Worm (Caenorhabditis elegans): ENCODE data around the gene W02H3.1.
A peak's percentile ranks its signal among the peaks of the same experiment; 100 is the strongest.

The W02H3.1 gene

DNA sequence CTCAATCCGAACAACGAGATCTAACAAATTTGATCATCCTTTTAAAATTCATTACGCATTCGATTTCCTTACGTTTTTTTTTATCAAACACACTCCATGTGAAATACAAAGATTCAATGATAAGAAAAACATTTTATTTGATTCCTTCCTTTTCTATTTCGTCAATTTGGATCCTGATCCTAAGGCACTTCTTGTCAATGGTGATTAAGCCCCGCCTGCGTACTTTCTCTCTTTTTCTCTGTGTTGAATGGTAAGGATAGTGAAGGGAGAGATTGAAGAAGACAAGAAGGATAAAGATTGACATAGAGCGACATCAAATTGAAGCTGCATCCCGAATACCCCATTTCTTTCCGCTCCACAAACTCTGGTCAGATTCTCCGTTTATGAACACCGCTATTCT is 3.9 kb upstream of the W02H3.1 start, which contains the start of gene grd-1:
Gene grd-1, plus strand, starts transcription at position 241 of the 400 bp plus-strand sequence.
- no peak for TF ChIP-seq him-1 (tag; optimal IDR thresholded peaks at IDR 0.05)
- TF ChIP-seq dao-5 (tag; optimal IDR thresholded peaks at IDR 0.05), result no peak
- no peak for TF ChIP-seq W03F9.2 (tag; optimal IDR thresholded peaks at IDR 0.05)

DNA sequence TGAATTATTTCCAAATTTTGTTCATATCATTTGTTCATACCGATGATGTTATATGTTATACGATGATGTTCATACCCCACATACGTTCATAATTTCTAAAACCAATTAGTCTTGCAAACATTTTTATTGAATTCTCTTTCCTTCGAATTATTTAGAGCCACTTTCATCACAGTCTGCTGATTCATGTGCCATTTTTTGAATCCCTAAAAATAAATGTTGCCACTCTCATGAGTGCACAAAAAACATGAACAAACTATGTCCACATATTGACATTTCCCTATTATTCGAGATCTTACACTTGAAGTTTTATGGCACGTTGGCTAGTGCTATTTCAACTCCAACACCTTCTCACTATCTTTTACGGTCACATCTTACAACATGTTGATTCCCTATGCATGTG is 1.8 kb upstream of the W02H3.1 start, which contains the start of gene clc-17:
Gene clc-17, plus strand, starts transcription at position 301 of the 400 bp plus-strand sequence.
- TF ChIP-seq him-1 (tag; optimal IDR thresholded peaks at IDR 0.05), result no peak
- TF ChIP-seq W03F9.2 (tag; optimal IDR thresholded peaks at IDR 0.05), result no peak
- TF ChIP-seq dao-5 (tag; optimal IDR thresholded peaks at IDR 0.05), result no peak

DNA sequence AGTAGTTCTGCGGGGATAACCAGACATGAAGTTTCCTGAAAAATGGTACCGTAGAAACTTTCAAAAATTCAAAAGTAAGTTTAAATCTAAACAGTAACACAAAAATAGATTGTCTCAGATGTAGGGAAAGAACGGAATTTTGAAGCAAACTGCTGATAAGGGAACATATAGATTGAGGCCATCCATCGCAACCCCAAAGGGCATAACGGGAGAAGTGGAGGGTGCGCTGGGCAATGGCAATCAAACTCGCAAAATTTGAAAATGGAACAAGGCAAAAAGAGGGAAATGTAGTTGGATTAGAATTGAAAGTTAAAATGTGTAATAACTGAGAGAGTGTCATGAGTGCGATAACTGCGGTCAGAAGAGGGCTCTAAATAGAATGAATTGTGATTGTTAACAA is 2.1 kb downstream of the W02H3.1 start:
- TF ChIP-seq him-1 (tag; optimal IDR thresholded peaks at IDR 0.05) (no peak), dao-5 (tag; optimal IDR thresholded peaks at IDR 0.05) (no peak), W03F9.2 (tag; optimal IDR thresholded peaks at IDR 0.05) (no peak)

ce11 chrX:11098086-11098485 is 7.2 kb downstream of the W02H3.1 start, which contains the start of gene W02H3.3:
W02H3.3 (minus strand) TSS chrX:11098186.
- TF ChIP-seq W03F9.2 (tag; optimal IDR thresholded peaks at IDR 0.05), result no peak
- TF ChIP-seq him-1 (tag; optimal IDR thresholded peaks at IDR 0.05), result no peak
- no peak for TF ChIP-seq dao-5 (tag; optimal IDR thresholded peaks at IDR 0.05)

DNA sequence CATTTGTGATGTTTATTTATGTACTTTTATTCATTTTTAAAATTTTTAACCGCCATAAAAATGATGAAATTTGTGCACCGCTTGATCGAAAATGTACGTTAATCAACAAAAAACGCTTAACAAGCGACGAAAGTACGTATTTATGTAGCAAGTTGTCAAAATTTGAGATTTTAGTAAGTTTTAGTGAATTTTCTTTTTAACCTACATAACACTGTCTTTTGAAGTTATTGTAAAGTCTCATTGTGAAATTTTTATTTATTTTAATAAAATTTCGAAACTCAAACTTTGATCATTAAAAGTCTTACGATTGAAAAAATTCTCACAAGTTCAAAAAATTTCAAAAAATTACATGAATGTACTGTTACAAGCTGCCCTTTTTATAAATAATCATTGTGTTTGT is 7.9 kb downstream of the W02H3.1 start:
- TF ChIP-seq dao-5 (tag; optimal IDR thresholded peaks at IDR 0.05) (no peak), W03F9.2 (tag; optimal IDR thresholded peaks at IDR 0.05) (no peak), him-1 (tag; optimal IDR thresholded peaks at IDR 0.05) (no peak)

- TF ChIP-seq W03F9.2 (tag; optimal IDR thresholded peaks at IDR 0.05) (peak; percentile 30), dao-5 (tag; optimal IDR thresholded peaks at IDR 0.05) (peak; percentile 74), him-1 (tag; optimal IDR thresholded peaks at IDR 0.05) (peak; percentile 92)
These were observed 9.8 kb downstream of the W02H3.1 start for ce11 chrX:11095480-11095879.

DNA sequence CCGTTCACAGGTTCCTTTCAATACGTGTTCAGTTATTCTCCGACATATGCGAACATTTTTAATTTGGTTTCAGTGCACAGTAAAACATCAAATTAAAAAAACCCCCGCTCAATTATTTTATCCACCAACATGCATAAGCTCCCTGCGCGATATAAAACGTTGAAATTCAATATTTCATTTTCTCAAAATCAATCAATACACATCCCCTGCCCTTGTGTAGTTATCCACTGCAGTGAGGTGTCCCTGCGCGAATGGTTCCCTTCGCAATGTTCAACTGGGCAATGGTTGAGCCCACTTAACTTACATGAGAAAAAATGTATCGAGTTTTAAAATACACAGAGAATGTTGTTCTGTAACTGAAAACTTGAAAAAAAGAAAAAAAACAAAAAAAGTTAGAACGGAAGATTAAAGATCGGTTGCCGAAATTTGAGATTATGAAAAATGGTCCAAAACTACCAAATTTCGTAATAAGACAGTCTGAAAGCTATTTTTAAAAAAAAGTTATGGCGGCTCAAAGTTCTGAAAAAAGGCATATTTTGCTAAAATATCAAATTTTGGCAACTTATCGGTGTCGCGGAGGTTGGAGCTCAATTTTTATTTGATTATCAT is 11.2 kb downstream of the W02H3.1 start:
- TF ChIP-seq dao-5 (tag; optimal IDR thresholded peaks at IDR 0.05) (peak; percentile 95), him-1 (tag; optimal IDR thresholded peaks at IDR 0.05) (peak; percentile 100), W03F9.2 (tag; optimal IDR thresholded peaks at IDR 0.05) (peak; percentile 98)

- TF ChIP-seq W03F9.2 (tag; optimal IDR thresholded peaks at IDR 0.05) (no peak), him-1 (tag; optimal IDR thresholded peaks at IDR 0.05) (no peak), dao-5 (tag; optimal IDR thresholded peaks at IDR 0.05) (no peak)
These were observed 16.3 kb downstream of the W02H3.1 start, which contains the start of gene W04G3.11 for ce11 chrX:11088952-11089351. W04G3.11 (plus strand) TSS chrX:11089195.

DNA sequence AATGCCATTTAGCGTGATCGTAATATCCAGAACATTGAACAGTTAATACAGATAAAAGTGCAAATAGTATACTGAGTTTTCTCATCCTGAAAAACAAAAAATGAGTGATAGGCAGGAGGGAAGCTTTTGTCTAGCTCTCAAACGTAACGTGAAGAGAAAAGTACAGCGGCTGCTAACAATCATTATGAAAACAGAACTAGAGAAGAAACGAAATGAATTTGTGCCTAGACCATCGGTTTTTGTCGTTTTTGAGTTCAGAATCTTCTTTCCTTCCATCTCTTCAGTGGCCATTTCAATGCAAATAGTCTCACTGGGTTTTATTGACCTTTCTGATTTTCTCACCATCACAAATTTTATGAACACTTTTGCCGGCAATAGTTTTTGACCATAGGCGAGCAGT is 20.1 kb downstream of the W02H3.1 start, which contains the start of gene W04G3.7:
Gene W04G3.7, minus strand, starts transcription at position 101 of the 400 bp plus-strand sequence.
- TF ChIP-seq him-1 (tag; optimal IDR thresholded peaks at IDR 0.05), result no peak
- no peak for TF ChIP-seq dao-5 (tag; optimal IDR thresholded peaks at IDR 0.05)
- no peak for TF ChIP-seq W03F9.2 (tag; optimal IDR thresholded peaks at IDR 0.05)

DNA sequence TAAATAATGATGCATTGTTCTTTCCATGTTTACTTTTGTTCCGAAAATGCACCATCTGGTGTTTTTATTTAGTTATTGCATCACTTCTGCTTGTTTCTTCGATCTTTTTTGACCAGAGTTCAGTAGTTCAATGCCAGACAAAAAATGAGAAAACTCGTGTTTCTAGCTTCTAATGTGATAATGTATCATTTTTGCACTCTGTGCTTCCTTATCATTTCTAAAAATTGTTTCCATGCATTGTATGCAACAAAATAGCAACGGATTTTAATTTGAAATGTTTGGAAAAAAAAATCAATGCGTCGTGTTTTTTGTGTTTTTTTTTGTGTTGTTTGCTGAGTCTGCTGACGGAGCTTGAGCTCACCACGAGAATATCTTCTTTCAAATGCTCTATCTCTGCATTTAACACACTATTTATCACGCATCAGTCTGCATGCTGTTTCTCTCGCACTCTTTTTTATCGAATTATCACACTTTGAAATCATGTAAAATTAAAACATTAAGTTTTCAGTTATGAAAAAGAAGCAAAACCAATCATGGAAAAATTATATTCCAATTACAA is 25.0 kb downstream of the W02H3.1 start, which contains the start of gene sulp-7:
Gene sulp-7, plus strand, starts transcription at position 509 of the 559 bp plus-strand sequence.
- TF ChIP-seq dao-5 (tag; optimal IDR thresholded peaks at IDR 0.05) (no peak), W03F9.2 (tag; optimal IDR thresholded peaks at IDR 0.05) (no peak), him-1 (tag; optimal IDR thresholded peaks at IDR 0.05) (no peak)

DNA sequence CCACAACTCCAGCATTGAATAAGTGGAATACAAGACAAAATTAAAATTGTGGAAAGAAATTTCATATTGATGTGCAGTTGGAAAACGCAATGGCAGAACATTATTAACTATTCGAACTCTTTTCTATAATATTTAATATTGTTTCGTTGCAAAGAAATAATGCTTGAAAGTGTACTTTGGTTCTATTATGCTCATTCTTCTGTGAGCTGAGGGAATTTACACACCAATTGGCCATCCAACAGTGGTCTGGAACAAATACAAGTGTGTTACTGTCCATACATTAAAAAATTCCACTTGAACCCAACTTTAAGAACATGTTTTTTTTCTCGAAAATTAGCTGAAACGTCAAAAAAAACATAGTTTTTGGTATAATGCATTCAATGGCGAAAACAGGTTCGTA is 25.6 kb downstream of the W02H3.1 start, which contains the start of gene W04G3.13:
Gene W04G3.13, minus strand, starts transcription at position 101 of the 400 bp plus-strand sequence.
- no peak for TF ChIP-seq dao-5 (tag; optimal IDR thresholded peaks at IDR 0.05)
- no peak for TF ChIP-seq W03F9.2 (tag; optimal IDR thresholded peaks at IDR 0.05)
- TF ChIP-seq him-1 (tag; optimal IDR thresholded peaks at IDR 0.05), result no peak

- TF ChIP-seq dao-5 (tag; optimal IDR thresholded peaks at IDR 0.05), result no peak
- TF ChIP-seq him-1 (tag; optimal IDR thresholded peaks at IDR 0.05), result no peak
- no peak for TF ChIP-seq W03F9.2 (tag; optimal IDR thresholded peaks at IDR 0.05)
These were observed 27.1 kb downstream of the W02H3.1 start, which contains the start of gene W04G3.10 for ce11 chrX:11078150-11078549. W04G3.10 (minus strand) TSS chrX:11078250.

DNA sequence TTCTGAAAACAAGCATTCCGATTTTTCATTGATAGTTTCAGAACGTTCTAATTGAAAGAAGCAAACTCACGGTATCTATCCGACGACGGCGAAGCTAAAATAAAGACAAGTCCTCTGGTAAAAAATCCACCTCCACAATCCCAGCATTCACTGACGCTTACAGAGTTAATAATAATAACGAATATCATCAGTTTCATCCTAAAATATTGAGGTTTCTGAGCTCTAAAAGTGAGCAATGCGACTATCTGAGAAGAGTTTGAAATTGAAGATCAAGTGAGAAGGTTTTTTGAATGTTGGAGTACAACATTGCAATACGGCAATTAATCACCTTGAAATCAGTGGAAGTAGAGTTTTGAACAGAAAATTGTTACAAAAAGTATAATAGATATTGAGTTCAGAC is 28.8 kb downstream of the W02H3.1 start, which contains the start of gene W04G3.12:
Gene W04G3.12, minus strand, starts transcription at position 311 of the 400 bp plus-strand sequence.
- TF ChIP-seq W03F9.2 (tag; optimal IDR thresholded peaks at IDR 0.05), result no peak
- no peak for TF ChIP-seq dao-5 (tag; optimal IDR thresholded peaks at IDR 0.05)
- TF ChIP-seq him-1 (tag; optimal IDR thresholded peaks at IDR 0.05), result no peak

ce11 chrX:11073358-11073757 is 31.9 kb downstream of the W02H3.1 start, which contains the start of gene W04G3.5:
W04G3.5 (plus strand) TSS chrX:11073658.
- TF ChIP-seq him-1 (tag; optimal IDR thresholded peaks at IDR 0.05) (no peak), W03F9.2 (tag; optimal IDR thresholded peaks at IDR 0.05) (no peak), dao-5 (tag; optimal IDR thresholded peaks at IDR 0.05) (no peak)

All from whole organism, L4/young adult.